Worm (Caenorhabditis elegans): Measurements from ENCODE around the gene Y7A5A.2.

Gene Y7A5A.2

ce11 chrX:15799595-15799994, 27.1 kb upstream of the Y7A5A.2 start, which contains the start of gene Y7A5A.6:
TSS of gene Y7A5A.6 (minus strand) at chrX:15799695.
- no peak for TF ChIP-seq zip-8 (tag; optimal IDR thresholded peaks at IDR 0.05)

- TF ChIP-seq sem-2 (GFP tag; optimal IDR thresholded peaks at IDR 0.05): no peak
- TF ChIP-seq lsy-2 (tag; optimal IDR thresholded peaks at IDR 0.05): no peak
- TF ChIP-seq ces-1 (GFP tag; optimal IDR thresholded peaks at IDR 0.05): no peak
Observed at ce11 chrX:15796633-15797032, 24.1 kb upstream of the Y7A5A.2 start.

ce11 chrX:15794977-15795376, 22.4 kb upstream of the Y7A5A.2 start, which contains the start of gene Y7A5A.10:
TSS of gene Y7A5A.10 (minus strand) at chrX:15795077.
- TF ChIP-seq nhr-28 (tag; optimal IDR thresholded peaks at IDR 0.05) (no peak), ces-1 (GFP tag; optimal IDR thresholded peaks at IDR 0.05) (no peak), nhr-2 (tag; optimal IDR thresholded peaks at IDR 0.05) (no peak), unc-120 (tag; optimal IDR thresholded peaks at IDR 0.05; ENCODE audit: poor library complexity, severe bottlenecking) (no peak), ceh-43 (GFP tag; optimal IDR thresholded peaks at IDR 0.05) (no peak), mls-2 (tag; optimal IDR thresholded peaks at IDR 0.05) (no peak), mep-1 (tag; optimal IDR thresholded peaks at IDR 0.05) (no peak), nhr-12 (tag; optimal IDR thresholded peaks at IDR 0.05) (no peak), flh-1 (GFP tag; optimal IDR thresholded peaks at IDR 0.05) (no peak)

ce11 chrX:15786726-15787125, 14.2 kb upstream of the Y7A5A.2 start, which contains the start of gene Y7A5A.5:
TSS of gene Y7A5A.5 (minus strand) at chrX:15786826.
- TF ChIP-seq elt-3 (tag; optimal IDR thresholded peaks at IDR 0.05) (no peak), flh-1 (GFP tag; optimal IDR thresholded peaks at IDR 0.05) (no peak), ceh-83 (GFP tag; optimal IDR thresholded peaks at IDR 0.05) (no peak), hlh-1 (tag; optimal IDR thresholded peaks at IDR 0.05) (no peak), nhr-28 (tag; optimal IDR thresholded peaks at IDR 0.05) (no peak), elt-1 (tag; optimal IDR thresholded peaks at IDR 0.05; ENCODE audit: borderline replicate concordance, insufficient read depth) (no peak), nhr-237 (tag; optimal IDR thresholded peaks at IDR 0.05) (no peak), unc-62 (GFP tag; optimal IDR thresholded peaks at IDR 0.05) (no peak), pha-4 (tag; optimal IDR thresholded peaks at IDR 0.05) (no peak), ceh-39 (tag; optimal IDR thresholded peaks at IDR 0.05) (no peak), blmp-1 (tag; optimal IDR thresholded peaks at IDR 0.05) (no peak), mab-5 (tag; optimal IDR thresholded peaks at IDR 0.05) (no peak), nhr-12 (tag; optimal IDR thresholded peaks at IDR 0.05) (no peak)

ce11 chrX:15784570-15784969, 12.0 kb upstream of the Y7A5A.2 start, which contains the start of gene Y7A5A.3:
TSS of gene Y7A5A.3 (minus strand) at chrX:15784670.
- TF ChIP-seq ceh-83 (GFP tag; optimal IDR thresholded peaks at IDR 0.05) (no peak), lsy-2 (tag; optimal IDR thresholded peaks at IDR 0.05) (no peak), elt-3 (tag; optimal IDR thresholded peaks at IDR 0.05) (no peak), cnd-1 (tag; optimal IDR thresholded peaks at IDR 0.05) (no peak), ham-2 (GFP tag; optimal IDR thresholded peaks at IDR 0.05) (no peak), M03D4.4 (tag; optimal IDR thresholded peaks at IDR 0.05) (no peak), sem-2 (GFP tag; optimal IDR thresholded peaks at IDR 0.05) (no peak), nhr-237 (tag; optimal IDR thresholded peaks at IDR 0.05) (no peak), bed-3 (GFP tag; optimal IDR thresholded peaks at IDR 0.05) (no peak), hlh-1 (tag; optimal IDR thresholded peaks at IDR 0.05) (no peak), nhr-28 (tag; optimal IDR thresholded peaks at IDR 0.05) (no peak), elt-1 (tag; optimal IDR thresholded peaks at IDR 0.05; ENCODE audit: borderline replicate concordance, insufficient read depth) (no peak), ces-1 (GFP tag; optimal IDR thresholded peaks at IDR 0.05) (no peak), mab-5 (tag; optimal IDR thresholded peaks at IDR 0.05) (no peak), unc-39 (tag; optimal IDR thresholded peaks at IDR 0.05) (no peak)

ce11 chrX:15782027-15782426, 9.5 kb upstream of the Y7A5A.2 start, which contains the start of gene Y7A5A.24:
TSS of gene Y7A5A.24 (minus strand) at chrX:15782127.
- TF ChIP-seq mls-2 (tag; optimal IDR thresholded peaks at IDR 0.05): no peak
- no peak for TF ChIP-seq sptf-1 (tag; optimal IDR thresholded peaks at IDR 0.05)

- TF ChIP-seq hlh-1 (tag; optimal IDR thresholded peaks at IDR 0.05): no peak
- TF ChIP-seq ces-1 (GFP tag; optimal IDR thresholded peaks at IDR 0.05): no peak
- no peak for TF ChIP-seq bed-3 (GFP tag; optimal IDR thresholded peaks at IDR 0.05)
- no peak for TF ChIP-seq unc-120 (tag; optimal IDR thresholded peaks at IDR 0.05; ENCODE audit: poor library complexity, severe bottlenecking)
- TF ChIP-seq sem-2 (GFP tag; optimal IDR thresholded peaks at IDR 0.05): no peak
- TF ChIP-seq drap-1 (GFP tag; optimal IDR thresholded peaks at IDR 0.05): no peak
- no peak for TF ChIP-seq mab-5 (tag; optimal IDR thresholded peaks at IDR 0.05)
- no peak for TF ChIP-seq nhr-2 (tag; optimal IDR thresholded peaks at IDR 0.05)
- no peak for TF ChIP-seq flh-1 (GFP tag; optimal IDR thresholded peaks at IDR 0.05)
- no peak for TF ChIP-seq lsy-2 (tag; optimal IDR thresholded peaks at IDR 0.05)
- TF ChIP-seq blmp-1 (tag; optimal IDR thresholded peaks at IDR 0.05): no peak
- no peak for TF ChIP-seq unc-39 (tag; optimal IDR thresholded peaks at IDR 0.05)
- no peak for TF ChIP-seq cnd-1 (tag; optimal IDR thresholded peaks at IDR 0.05)
- no peak for TF ChIP-seq ceh-39 (tag; optimal IDR thresholded peaks at IDR 0.05)
- no peak for TF ChIP-seq unc-62 (GFP tag; optimal IDR thresholded peaks at IDR 0.05)
- TF ChIP-seq M03D4.4 (tag; optimal IDR thresholded peaks at IDR 0.05): no peak
- TF ChIP-seq nhr-12 (tag; optimal IDR thresholded peaks at IDR 0.05): no peak
- no peak for TF ChIP-seq elt-3 (tag; optimal IDR thresholded peaks at IDR 0.05)
Observed at ce11 chrX:15779503-15779902, 7.0 kb upstream of the Y7A5A.2 start.

All from whole organism, mixed stage, embryonic.